Fruit fly (Drosophila melanogaster) Kc167 (cell line): ENCODE data around the gene CG13097.

ENCODE experiments used
- Sin3A ChIP-seq: fragments of >200 bp; optimal IDR thresholded peaks from 2 replicates; lab custom pipeline; 2018; ENCODE audit warnings: missing external identifiers
- h ChIP-seq: fragments of >200 bp; optimal IDR thresholded peaks from 3 replicates; lab custom pipeline; 2018; ENCODE audit warnings: missing external identifiers
- psq ChIP-seq: fragments of >200 bp; optimal IDR thresholded peaks from 2 replicates; lab custom pipeline; 2017; ENCODE audit warnings: missing external identifiers

DNA sequence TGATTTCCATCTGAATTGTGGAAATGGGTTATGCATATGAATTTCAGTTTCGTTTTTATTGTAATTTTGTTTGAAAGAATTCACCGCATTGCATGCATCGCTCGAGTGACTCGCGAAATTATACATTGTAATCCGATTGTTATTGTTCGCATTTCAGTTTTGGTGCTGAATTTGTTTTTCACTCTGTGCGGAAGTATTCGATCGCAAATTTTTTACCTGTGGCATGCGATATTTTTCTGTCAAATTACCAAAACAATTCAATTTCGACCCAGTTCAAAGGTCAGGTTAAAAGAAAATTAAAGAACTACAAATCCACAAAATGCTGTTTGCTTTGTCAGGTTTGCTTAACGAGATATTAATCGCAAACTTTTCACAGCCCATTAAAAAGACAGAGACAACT lies 18.1 kb upstream of the CG13097 start:
- TF ChIP-seq psq (no peak), h (no peak), Sin3A (lab: Kevin White, UChicago) (no peak)
